Worm (Caenorhabditis elegans): ENCODE data around the gene R02F11.3.

DNA sequence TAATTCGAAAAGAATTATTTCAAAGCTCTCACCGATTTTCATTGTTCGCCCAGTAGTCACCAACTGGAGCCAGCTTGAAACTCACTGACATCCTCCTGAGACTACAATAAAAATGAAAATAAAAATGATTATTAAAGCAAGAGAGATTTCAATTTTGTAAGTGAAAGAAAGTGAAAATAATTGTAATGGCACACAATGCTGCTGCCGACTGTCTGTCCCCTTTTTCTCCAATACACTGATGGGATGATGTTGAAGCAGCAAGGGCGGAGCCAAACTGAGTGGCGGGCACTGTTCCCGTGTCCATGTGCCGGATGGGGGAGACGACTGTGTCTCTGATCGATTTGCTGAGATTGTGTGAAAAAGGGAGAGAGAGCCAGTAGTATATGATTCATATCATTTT is 28.5 kb upstream of the R02F11.3 start, which contains the start of gene C37H5.14:
- TF ChIP-seq pqm-1 (tag; optimal IDR thresholded peaks at IDR 0.05) (no peak), elt-2 (tag; optimal IDR thresholded peaks at IDR 0.05) (no peak), unc-55 (GFP tag; optimal IDR thresholded peaks at IDR 0.05) (no peak), Y22D7AL.16 (tag; optimal IDR thresholded peaks at IDR 0.05) (no peak), nhr-11 (tag; optimal IDR thresholded peaks at IDR 0.05) (no peak), fkh-10 (GFP tag; optimal IDR thresholded peaks at IDR 0.05) (no peak), dve-1 (tag; optimal IDR thresholded peaks at IDR 0.05) (no peak), nfya-1 (tag; optimal IDR thresholded peaks at IDR 0.05) (no peak), che-1 (tag; optimal IDR thresholded peaks at IDR 0.05) (no peak), ceh-14 (tag; optimal IDR thresholded peaks at IDR 0.05) (no peak), pha-4 (tag; optimal IDR thresholded peaks at IDR 0.05) (no peak), lin-11 (tag; optimal IDR thresholded peaks at IDR 0.05) (no peak), fkh-6 (tag; optimal IDR thresholded peaks at IDR 0.05) (no peak)
